Worm (Caenorhabditis elegans) whole organism, L2 larva: Measurements from ENCODE around the gene C27D6.12.

Experiments
- alr-1 ChIP-seq: fragments of 150-350 bp; optimal IDR thresholded peaks from 2 replicates; lab custom pipeline; 2014; ENCODE audit warnings: missing biosample characterization, missing genetic modification characterization
- ama-1 ChIP-seq: fragments of 150-350 bp; optimal IDR thresholded peaks from 2 replicates; lab custom pipeline; 2018; ENCODE audit warnings: inconsistent platforms
- lin-11 ChIP-seq: fragments of 150-350 bp; sonication (generic microtip); optimal IDR thresholded peaks from 2 replicates; lab custom pipeline; 2014; ENCODE audit warnings: missing biosample characterization, missing genetic modification characterization, inconsistent platforms, mixed read lengths
- lsy-2 ChIP-seq, 2 experiments: fragments of 150-350 bp in 1 of 2; sonication (generic microtip) in 1 of 2; optimal IDR thresholded peaks; 2 replicates each; lab custom pipeline; 2014 to 2017; ENCODE audit warnings: missing biosample characterization in 2 of 2, missing genetic modification characterization in 2 of 2

DNA sequence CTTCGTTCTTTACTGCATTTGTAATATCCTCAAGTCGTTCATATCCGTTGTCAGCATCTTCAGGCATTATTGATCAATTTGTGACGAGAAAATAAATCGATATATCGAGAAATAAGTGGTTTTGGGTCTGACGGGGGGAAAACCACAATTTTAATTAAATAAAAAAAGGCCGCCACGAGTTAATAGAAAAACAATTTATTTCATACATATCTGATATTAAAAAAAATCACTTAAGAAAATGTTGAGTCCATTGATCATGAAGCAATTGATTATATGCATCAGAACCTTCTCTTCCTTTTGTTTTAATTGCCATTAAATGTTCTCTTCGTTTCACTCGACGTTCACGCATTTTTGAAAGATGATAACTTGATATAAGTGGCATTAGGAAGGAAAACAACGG is 29.5 kb downstream of the C27D6.12 start, which contains the start of gene F58A6.5:
- no peak for TF ChIP-seq ama-1
- TF ChIP-seq alr-1 (tag; lab: Kevin White, UChicago) = no peak
- TF ChIP-seq lsy-2 (tag; optimal IDR thresholded peaks at IDR 0.05; lab: Kevin White, UChicago) = no peak
- no peak for TF ChIP-seq lin-11 (tag; lab: Kevin White, UChicago)
